Worm (Caenorhabditis elegans) whole organism, midembryonic: ENCODE results near the gene C52A11.3.
A peak's percentile ranks its signal among the peaks of the same experiment; 100 is the strongest.

Experiments
- T22C8.4 ChIP-seq: fragments of 200-800 bp; sonication (Bioruptor generic); IDR thresholded peaks from 2 replicates; pipeline ENCODE4 v1.3.6; 2022; ENCODE audit warnings: missing genetic modification characterization, missing compliant biosample characterization
- cog-1 ChIP-seq: sonication (generic microtip); optimal IDR thresholded peaks from 2 replicates; lab custom pipeline; 2016; ENCODE audit warnings: missing genetic modification characterization, missing compliant biosample characterization
- flt-1 ChIP-seq: fragments of 200-800 bp; sonication (Bioruptor generic); IDR thresholded peaks from 2 replicates; pipeline ENCODE4 v1.3.6; 2022; ENCODE audit warnings: missing genetic modification characterization, missing compliant biosample characterization
- klf-2 ChIP-seq: fragments of 200-800 bp; sonication (Bioruptor generic); conservative IDR thresholded peaks from 2 replicates; pipeline ENCODE4 v1.3.6; 2022; ENCODE audit warnings: missing genetic modification reagents, missing genetic modification characterization, missing compliant biosample characterization
- med-1 ChIP-seq: sonication (generic microtip); optimal IDR thresholded peaks from 2 replicates; lab custom pipeline; 2017; ENCODE audit warnings: missing genetic modification characterization, mild to moderate bottlenecking, missing compliant biosample characterization, antibody characterized with exemption, missing genetic modification reagents; ENCODE audit not compliant: insufficient read depth
- ref-1 ChIP-seq: fragments of 200-800 bp; sonication (Bioruptor generic); conservative IDR thresholded peaks from 2 replicates; pipeline ENCODE4 v1.3.6; 2022; ENCODE audit warnings: missing genetic modification reagents, missing genetic modification characterization, missing compliant biosample characterization
- tab-1 ChIP-seq: fragments of 200-800 bp; sonication (Bioruptor generic); IDR thresholded peaks from 2 replicates; pipeline ENCODE4 v1.3.6; 2022; ENCODE audit warnings: missing genetic modification characterization, missing compliant biosample characterization
- ztf-23 ChIP-seq: fragments of 200-800 bp; sonication (Bioruptor generic); IDR thresholded peaks from 2 replicates; pipeline ENCODE4 v1.3.6; 2022; ENCODE audit warnings: missing genetic modification reagents, missing genetic modification characterization, missing compliant biosample characterization
- ztf-29 ChIP-seq: fragments of 200-800 bp; sonication (Bioruptor generic); IDR thresholded peaks from 2 replicates; pipeline ENCODE4 v1.3.6; 2022; ENCODE audit warnings: missing genetic modification reagents, missing genetic modification characterization, missing compliant biosample characterization

Gene C52A11.3

ce11 chrII:10783201-10783962 is 46.2 kb downstream of the C52A11.3 start, which contains the start of gene ect-2:
ect-2 (minus strand) TSS chrII:10783962.
- TF ChIP-seq cog-1 (tag; lab: Kevin White, UChicago), result no peak

ce11 chrII:10784248-10784647 is 47.1 kb downstream of the C52A11.3 start:
- no peak for TF ChIP-seq med-1
- 0 out of 2 replicates have a peak, but pooled peaks have one; percentile 19 for TF ChIP-seq flt-1 (GFP tag; lab: Robert Waterston, UW)

- TF ChIP-seq ztf-23 (no peak), cog-1 (tag; lab: Kevin White, UChicago) (no peak), tab-1 (no peak), med-1 (no peak), ztf-29 (GFP tag; lab: Robert Waterston, UW) (no peak), klf-2 (no peak), flt-1 (GFP tag; lab: Robert Waterston, UW) (no peak), ref-1 (no peak), T22C8.4 (GFP tag; lab: Robert Waterston, UW) (no peak)
Observed at ce11 chrII:10784780-10785463, 47.8 kb downstream of the C52A11.3 start, which contains the start of gene cdl-1. cdl-1 (plus strand) TSS chrII:10785452.

- no peak for TF ChIP-seq klf-2
- no peak for TF ChIP-seq flt-1 (GFP tag; lab: Robert Waterston, UW)
- no peak for TF ChIP-seq cog-1 (tag; lab: Kevin White, UChicago)
- TF ChIP-seq ref-1, result no peak
- no peak for TF ChIP-seq tab-1
Observed at ce11 chrII:10787240-10787639, 50.1 kb downstream of the C52A11.3 start, which contains the start of gene tag-209. tag-209 (plus strand) TSS chrII:10787312.
